Worm (Caenorhabditis elegans): ENCODE data around the gene sqv-4.

The sqv-4 gene

ce11 chrV:10661417-10661945, at the start of gene sqv-4:
TSS of gene sqv-4 (minus strand) at chrV:10661467.
- TF ChIP-seq ceh-34 (tag; optimal IDR thresholded peaks at IDR 0.05) = no peak
- no peak for TF ChIP-seq fax-1 (tag; optimal IDR thresholded peaks at IDR 0.05)
- no peak for TF ChIP-seq hlh-6 (tag; optimal IDR thresholded peaks at IDR 0.05)
- TF ChIP-seq ceh-45 (GFP tag; IDR thresholded peaks at IDR 0.05) = no peak
- no peak for TF ChIP-seq K02D7.2 (tag; optimal IDR thresholded peaks at IDR 0.05)
- TF ChIP-seq elt-2 (tag; optimal IDR thresholded peaks at IDR 0.05) = no peak
- TF ChIP-seq ceh-9 (tag; optimal IDR thresholded peaks at IDR 0.05) = no peak

ce11 chrV:10711004-10711403, 49.7 kb upstream of the sqv-4 start:
- TF ChIP-seq ceh-24 (tag; optimal IDR thresholded peaks at IDR 0.05) (no peak), ceh-22 (tag; optimal IDR thresholded peaks at IDR 0.05) (no peak), pag-3 (tag; optimal IDR thresholded peaks at IDR 0.05; ENCODE audit: borderline replicate concordance) (no peak), pha-4 (tag; optimal IDR thresholded peaks at IDR 0.05) (no peak), nfya-1 (tag; optimal IDR thresholded peaks at IDR 0.05) (no peak), mec-3 (tag; optimal IDR thresholded peaks at IDR 0.05; ENCODE audit: borderline replicate concordance) (no peak), npax-4 (tag; optimal IDR thresholded peaks at IDR 0.05) (no peak), ref-2 (tag; optimal IDR thresholded peaks at IDR 0.05) (no peak), ceh-9 (tag; optimal IDR thresholded peaks at IDR 0.05) (no peak), madf-2 (tag; optimal IDR thresholded peaks at IDR 0.05) (no peak), ceh-6 (GFP tag; optimal IDR thresholded peaks at IDR 0.05) (no peak), fkh-6 (tag; optimal IDR thresholded peaks at IDR 0.05) (no peak), hlh-13 (GFP tag; optimal IDR thresholded peaks at IDR 0.05) (no peak), pqm-1 (tag; optimal IDR thresholded peaks at IDR 0.05) (no peak)

- TF ChIP-seq ttx-3 (tag; optimal IDR thresholded peaks at IDR 0.05) = no peak
- TF ChIP-seq unc-3 (GFP tag; conservative IDR thresholded peaks at IDR 0.05) = no peak
- no peak for TF ChIP-seq unc-3 (tag; optimal IDR thresholded peaks at IDR 0.05)
- no peak for TF ChIP-seq elt-2 (tag; optimal IDR thresholded peaks at IDR 0.05)
- TF ChIP-seq ref-2 (tag; optimal IDR thresholded peaks at IDR 0.05) = no peak
- no peak for TF ChIP-seq ceh-24 (tag; optimal IDR thresholded peaks at IDR 0.05)
- no peak for TF ChIP-seq ahr-1 (tag; optimal IDR thresholded peaks at IDR 0.05)
- no peak for TF ChIP-seq T23F11.4 (GFP tag; optimal IDR thresholded peaks at IDR 0.05)
- no peak for TF ChIP-seq nfya-1 (tag; optimal IDR thresholded peaks at IDR 0.05)
Observed at ce11 chrV:10709385-10709784, 48.1 kb upstream of the sqv-4 start.

ce11 chrV:10708346-10708745, 47.1 kb upstream of the sqv-4 start:
- no peak for TF ChIP-seq nfya-1 (tag; optimal IDR thresholded peaks at IDR 0.05)
- no peak for TF ChIP-seq Y22D7AL.16 (tag; optimal IDR thresholded peaks at IDR 0.05)
- no peak for TF ChIP-seq hlh-15 (tag; optimal IDR thresholded peaks at IDR 0.05)
- no peak for TF ChIP-seq ceh-2 (tag; optimal IDR thresholded peaks at IDR 0.05)
- no peak for TF ChIP-seq unc-86 (tag; optimal IDR thresholded peaks at IDR 0.05)
- no peak for TF ChIP-seq ttx-3 (tag; optimal IDR thresholded peaks at IDR 0.05)
- no peak for TF ChIP-seq ceh-30 (tag; optimal IDR thresholded peaks at IDR 0.05)
- TF ChIP-seq syd-9 (tag; optimal IDR thresholded peaks at IDR 0.05) = no peak
- no peak for TF ChIP-seq ets-4 (tag; optimal IDR thresholded peaks at IDR 0.05)
- TF ChIP-seq ceh-6 (GFP tag; optimal IDR thresholded peaks at IDR 0.05) = no peak

ce11 chrV:10702910-10703309, 41.6 kb upstream of the sqv-4 start:
- TF ChIP-seq pha-2 (tag; optimal IDR thresholded peaks at IDR 0.05) (no peak), C38D4.7 (GFP tag; optimal IDR thresholded peaks at IDR 0.05) (no peak), pha-4 (tag; optimal IDR thresholded peaks at IDR 0.05) (no peak), tbx-7 (tag; optimal IDR thresholded peaks at IDR 0.05) (no peak), pax-1 (tag; optimal IDR thresholded peaks at IDR 0.05) (no peak), sox-4 (tag; optimal IDR thresholded peaks at IDR 0.05) (no peak), hlh-13 (GFP tag; optimal IDR thresholded peaks at IDR 0.05) (no peak), pqm-1 (tag; optimal IDR thresholded peaks at IDR 0.05) (no peak), ceh-18 (tag; optimal IDR thresholded peaks at IDR 0.05) (no peak), ztf-16 (tag; optimal IDR thresholded peaks at IDR 0.05) (no peak), odd-2 (tag; optimal IDR thresholded peaks at IDR 0.05) (no peak), sox-2 (GFP tag; IDR thresholded peaks at IDR 0.05) (no peak), eyg-1 (tag; optimal IDR thresholded peaks at IDR 0.05) (no peak)
